Fruit fly (Drosophila melanogaster): Measurements from ENCODE around the gene CG14408.

CG14408 gene

DNA sequence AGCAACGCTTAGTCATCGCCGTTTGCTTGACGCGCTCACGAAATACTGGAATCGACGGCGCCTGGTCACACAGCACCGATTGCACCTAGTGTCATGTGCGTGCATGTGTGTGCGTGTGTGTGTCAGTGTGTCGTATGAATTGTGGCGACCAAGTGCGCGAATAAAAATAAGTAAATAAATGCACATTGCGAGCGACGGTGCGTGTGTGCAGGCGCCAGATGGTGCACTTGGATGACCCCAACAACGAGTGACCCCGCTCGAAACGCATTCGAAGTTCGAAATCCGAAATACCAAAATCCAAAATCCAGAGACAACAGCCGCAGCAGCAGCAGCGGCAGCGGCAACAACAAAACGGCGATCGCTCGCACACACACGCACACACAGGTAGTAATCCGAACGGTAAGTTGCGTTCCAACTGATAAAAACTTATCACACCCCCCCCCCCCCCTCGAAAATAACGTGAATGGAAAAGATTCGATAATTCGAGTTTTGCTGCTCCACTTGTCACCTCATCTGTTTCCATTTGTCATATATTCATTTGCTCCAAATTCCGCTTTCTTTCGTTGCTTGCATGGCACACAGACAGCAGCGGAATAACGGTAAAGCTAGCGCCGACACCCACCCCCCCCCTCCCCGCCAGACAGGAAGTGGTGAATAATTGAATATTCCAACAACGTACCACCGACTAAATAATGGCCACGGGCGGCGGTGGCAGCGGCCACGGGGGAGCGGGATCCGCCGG is 900 bp upstream of the CG14408 start, which contains the start of gene CG14411:
CG14411 (plus strand) TSS at position 86 of the 742 bp plus-strand sequence.
- peak; percentile 14 for TF ChIP-seq bab1 (GFP tag; optimal IDR thresholded peaks at IDR 0.05)
- peak; percentile 85 for TF ChIP-seq Mnt (GFP tag; optimal IDR thresholded peaks at IDR 0.05)
- TF ChIP-seq pad (GFP tag; optimal IDR thresholded peaks at IDR 0.05): peak; percentile 17
- peak; percentile 84 for TF ChIP-seq ovo (GFP tag; optimal IDR thresholded peaks at IDR 0.05)
- TF ChIP-seq cnc (optimal IDR thresholded peaks at IDR 0.05): no peak
- no peak for TF ChIP-seq CG33017 (tag; optimal IDR thresholded peaks at IDR 0.05)

DNA sequence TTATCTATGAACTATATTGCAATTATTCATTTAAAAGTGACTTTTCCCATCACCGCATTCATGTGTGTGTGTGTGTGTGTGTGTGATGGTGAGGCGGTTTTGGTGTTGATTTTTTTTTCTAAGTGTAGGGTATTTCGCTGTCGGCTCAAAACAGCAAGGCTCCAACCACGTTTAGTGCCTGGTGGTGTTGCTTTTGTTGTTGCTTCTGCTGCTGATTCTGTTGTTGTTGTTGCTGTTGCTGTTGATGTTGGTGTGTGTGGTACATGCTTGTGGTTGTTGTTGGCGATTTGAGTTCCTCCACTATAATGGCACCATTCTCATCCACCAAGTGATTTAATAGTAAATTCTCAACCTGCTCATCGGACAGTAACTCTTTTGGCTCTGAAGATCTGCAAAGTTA is 4.2 kb downstream of the CG14408 start:
- TF ChIP-seq pad (GFP tag; optimal IDR thresholded peaks at IDR 0.05): no peak
- TF ChIP-seq tj (GFP tag; optimal IDR thresholded peaks at IDR 0.05): no peak
- TF ChIP-seq CG33017 (tag; optimal IDR thresholded peaks at IDR 0.05): no peak
- no peak for TF ChIP-seq kay (GFP tag; ENCODE audit: borderline replicate concordance)
- no peak for TF ChIP-seq ovo (GFP tag; optimal IDR thresholded peaks at IDR 0.05)
- no peak for TF ChIP-seq CG7045 (GFP tag; optimal IDR thresholded peaks at IDR 0.05)
- TF ChIP-seq CG12768 (GFP tag; optimal IDR thresholded peaks at IDR 0.05): no peak
- TF ChIP-seq toe (GFP tag; optimal IDR thresholded peaks at IDR 0.05): no peak
- no peak for TF ChIP-seq Mnt (GFP tag; optimal IDR thresholded peaks at IDR 0.05)
- no peak for TF ChIP-seq cic (GFP tag; optimal IDR thresholded peaks at IDR 0.05)
- TF ChIP-seq Crg-1 (GFP tag; optimal IDR thresholded peaks at IDR 0.05): no peak
- no peak for TF ChIP-seq CG1620 (GFP tag; optimal IDR thresholded peaks at IDR 0.05)
- no peak for TF ChIP-seq Clk (GFP tag; optimal IDR thresholded peaks at IDR 0.05)
- TF ChIP-seq CG5204 (GFP tag; optimal IDR thresholded peaks at IDR 0.05): no peak
- TF ChIP-seq bab1 (GFP tag; optimal IDR thresholded peaks at IDR 0.05): no peak
- TF ChIP-seq CG14711 (tag; optimal IDR thresholded peaks at IDR 0.05): no peak
- no peak for TF ChIP-seq CG11617 (GFP tag; optimal IDR thresholded peaks at IDR 0.05)

DNA sequence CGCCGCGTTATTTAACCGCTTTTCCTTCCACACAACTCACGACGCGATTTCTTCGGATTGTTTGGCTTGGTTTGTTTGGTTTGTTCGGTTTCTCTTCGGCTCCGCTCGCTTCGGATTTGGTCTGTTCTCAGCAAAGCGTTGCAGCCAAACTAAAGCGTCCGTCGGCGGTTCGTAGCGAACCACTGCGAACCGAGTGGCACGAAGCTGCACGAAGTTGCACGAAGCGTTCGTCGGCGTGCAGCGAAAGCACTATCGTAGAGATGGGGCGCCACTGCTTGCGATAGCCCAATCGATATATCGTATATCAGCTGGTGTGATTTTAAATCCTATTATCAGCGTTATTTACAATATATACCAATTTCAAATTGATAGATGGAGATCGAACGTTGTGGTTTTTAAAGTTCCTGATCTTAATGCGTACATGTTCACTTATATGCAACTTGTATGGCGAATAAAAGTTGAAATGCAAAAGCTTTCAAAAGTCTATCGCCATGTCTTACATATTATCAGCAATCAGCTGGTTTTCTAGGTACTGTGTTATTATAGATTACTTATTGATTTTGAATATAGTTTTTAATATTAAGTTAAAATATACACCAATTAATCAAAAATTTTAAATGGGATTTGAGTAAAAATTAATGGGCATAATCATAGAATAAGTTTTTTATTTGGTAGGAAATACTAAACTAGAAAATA is 5.8 kb downstream of the CG14408 start, which contains the start of gene rut:
rut (minus strand) TSS at position 152 of the 696 bp plus-strand sequence.
- TF ChIP-seq toe (GFP tag; optimal IDR thresholded peaks at IDR 0.05): no peak
- peak; percentile 39 for TF ChIP-seq tj (GFP tag; optimal IDR thresholded peaks at IDR 0.05)
- TF ChIP-seq CG11617 (GFP tag; optimal IDR thresholded peaks at IDR 0.05): no peak
- TF ChIP-seq CG5204 (GFP tag; optimal IDR thresholded peaks at IDR 0.05): no peak
- TF ChIP-seq cic (GFP tag; optimal IDR thresholded peaks at IDR 0.05): peak; percentile 24
- no peak for TF ChIP-seq Hr96 (GFP tag; optimal IDR thresholded peaks at IDR 0.05)
- TF ChIP-seq CG1620 (GFP tag; optimal IDR thresholded peaks at IDR 0.05): peak; percentile 42
- TF ChIP-seq ovo (GFP tag; optimal IDR thresholded peaks at IDR 0.05): peak; percentile 0
- TF ChIP-seq CG7101 (tag; optimal IDR thresholded peaks at IDR 0.05): no peak
- TF ChIP-seq Mnt (GFP tag; optimal IDR thresholded peaks at IDR 0.05): no peak
- peak; percentile 16 for TF ChIP-seq pad (GFP tag; optimal IDR thresholded peaks at IDR 0.05)
- no peak for TF ChIP-seq CG33017 (tag; optimal IDR thresholded peaks at IDR 0.05)

DNA sequence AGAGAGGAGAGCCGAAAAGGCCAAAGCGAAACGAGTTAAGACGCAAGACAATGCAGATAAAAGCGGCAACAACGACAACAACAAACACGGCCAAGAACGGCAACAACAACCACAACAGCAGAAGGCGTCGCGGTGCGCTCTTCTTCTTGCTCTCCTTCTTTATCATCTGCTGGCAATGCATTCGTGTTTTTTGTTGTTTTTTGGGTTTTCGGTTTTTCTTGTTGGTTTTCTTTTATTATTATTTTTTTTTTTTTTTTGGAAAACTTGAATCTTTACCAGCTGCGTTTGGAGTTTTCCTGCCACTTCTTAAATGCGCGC is 6.4 kb downstream of the CG14408 start:
- TF ChIP-seq cnc (optimal IDR thresholded peaks at IDR 0.05) (no peak), CG7101 (tag; optimal IDR thresholded peaks at IDR 0.05) (no peak), bab1 (GFP tag; optimal IDR thresholded peaks at IDR 0.05) (no peak), Crg-1 (GFP tag; optimal IDR thresholded peaks at IDR 0.05) (no peak), CG12768 (GFP tag; optimal IDR thresholded peaks at IDR 0.05) (no peak), Clk (GFP tag; optimal IDR thresholded peaks at IDR 0.05) (no peak), CG14711 (tag; optimal IDR thresholded peaks at IDR 0.05) (no peak), CG33017 (tag; optimal IDR thresholded peaks at IDR 0.05) (no peak), CG7045 (GFP tag; optimal IDR thresholded peaks at IDR 0.05) (no peak), pad (GFP tag; optimal IDR thresholded peaks at IDR 0.05) (no peak), ovo (GFP tag; optimal IDR thresholded peaks at IDR 0.05) (no peak), cic (GFP tag; optimal IDR thresholded peaks at IDR 0.05) (no peak), tj (GFP tag; optimal IDR thresholded peaks at IDR 0.05) (no peak), CG5204 (GFP tag; optimal IDR thresholded peaks at IDR 0.05) (no peak), CG1620 (GFP tag; optimal IDR thresholded peaks at IDR 0.05) (no peak), CG11617 (GFP tag; optimal IDR thresholded peaks at IDR 0.05) (no peak), Hr96 (GFP tag; optimal IDR thresholded peaks at IDR 0.05) (no peak), Mnt (GFP tag; optimal IDR thresholded peaks at IDR 0.05) (no peak), toe (GFP tag; optimal IDR thresholded peaks at IDR 0.05) (no peak), kay (GFP tag; ENCODE audit: borderline replicate concordance) (no peak)

DNA sequence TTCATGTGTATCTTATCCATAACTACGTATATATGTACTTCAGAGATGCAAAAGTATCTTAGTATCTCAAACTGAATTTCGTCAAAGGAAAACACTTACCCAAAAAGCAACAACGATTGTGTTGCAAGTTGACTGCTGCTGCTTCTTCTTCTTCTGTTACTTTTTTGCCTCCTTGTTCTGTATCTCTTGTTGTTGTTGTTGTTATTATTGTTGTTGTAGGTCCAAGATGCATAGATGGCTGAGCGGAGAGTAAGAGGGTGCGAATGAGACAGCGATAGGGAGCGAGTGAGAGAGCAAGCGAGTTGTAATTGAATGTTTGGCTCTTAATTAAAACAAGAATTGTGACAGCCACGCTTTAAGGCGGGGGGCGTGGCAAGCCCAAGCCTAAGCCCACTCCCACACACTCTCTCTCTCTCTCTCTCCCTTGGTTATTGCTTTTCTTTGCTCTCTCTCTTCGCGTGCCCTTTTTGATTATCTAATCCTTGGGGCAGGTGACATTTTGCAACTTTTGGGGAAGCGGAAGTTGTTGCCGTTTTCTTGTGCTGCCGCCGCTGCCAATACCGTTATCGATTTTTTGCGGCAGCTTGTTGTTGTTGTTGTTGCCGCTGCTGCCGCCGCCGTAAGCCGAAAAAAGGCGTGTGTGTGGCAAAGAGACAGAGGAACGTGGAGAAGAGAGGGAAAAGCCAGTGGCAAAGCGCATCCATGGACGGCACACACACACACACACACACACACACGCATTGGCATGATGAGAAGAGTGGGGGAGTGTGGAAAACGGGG is 7.0 kb downstream of the CG14408 start:
- no peak for TF ChIP-seq cnc (optimal IDR thresholded peaks at IDR 0.05)
- no peak for TF ChIP-seq CG5204 (GFP tag; optimal IDR thresholded peaks at IDR 0.05)
- TF ChIP-seq CG11617 (GFP tag; optimal IDR thresholded peaks at IDR 0.05): no peak
- TF ChIP-seq bab1 (GFP tag; optimal IDR thresholded peaks at IDR 0.05): no peak
- no peak for TF ChIP-seq cic (GFP tag; optimal IDR thresholded peaks at IDR 0.05)
- TF ChIP-seq toe (GFP tag; optimal IDR thresholded peaks at IDR 0.05): no peak
- no peak for TF ChIP-seq tj (GFP tag; optimal IDR thresholded peaks at IDR 0.05)
- no peak for TF ChIP-seq CG12768 (GFP tag; optimal IDR thresholded peaks at IDR 0.05)
- no peak for TF ChIP-seq kay (GFP tag; ENCODE audit: borderline replicate concordance)

All from whole organism, adult.